Worm (Caenorhabditis elegans): ENCODE data around the gene T20G5.12.

The T20G5.12 gene

DNA sequence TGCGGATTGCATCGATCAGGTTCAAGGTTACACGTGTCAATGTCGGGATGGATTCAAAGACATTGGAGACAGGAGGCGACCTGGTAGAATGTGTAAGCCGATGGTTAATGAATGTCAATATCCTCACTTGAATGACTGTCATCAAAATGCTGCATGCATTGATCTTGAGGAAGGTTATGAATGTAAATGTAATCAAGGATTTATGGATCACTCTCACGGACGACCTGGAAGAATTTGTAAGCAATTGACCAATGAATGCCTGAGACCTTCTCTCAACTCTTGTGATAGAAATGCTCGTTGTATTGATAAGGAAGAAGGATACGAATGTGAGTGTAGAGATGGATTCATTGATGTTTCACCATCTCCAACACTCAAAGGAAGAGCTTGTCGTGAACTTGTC lies 23.4 kb upstream of the T20G5.12 start (continued):
- TF ChIP-seq ets-4 (GFP tag; optimal IDR thresholded peaks at IDR 0.05) = no peak
- no peak for TF ChIP-seq F22D6.2 (tag; optimal IDR thresholded peaks at IDR 0.05)
- no peak for TF ChIP-seq bed-2 (GFP tag; IDR thresholded peaks at IDR 0.05)
- TF ChIP-seq K11D2.4 (GFP tag; IDR thresholded peaks at IDR 0.05) = no peak
- no peak for TF ChIP-seq tbp1 (GFP tag; optimal IDR thresholded peaks at IDR 0.05)
- TF ChIP-seq ceh-40 (GFP tag; IDR thresholded peaks at IDR 0.05) = no peak
- no peak for TF ChIP-seq madf-3 (GFP tag; IDR thresholded peaks at IDR 0.05)

DNA sequence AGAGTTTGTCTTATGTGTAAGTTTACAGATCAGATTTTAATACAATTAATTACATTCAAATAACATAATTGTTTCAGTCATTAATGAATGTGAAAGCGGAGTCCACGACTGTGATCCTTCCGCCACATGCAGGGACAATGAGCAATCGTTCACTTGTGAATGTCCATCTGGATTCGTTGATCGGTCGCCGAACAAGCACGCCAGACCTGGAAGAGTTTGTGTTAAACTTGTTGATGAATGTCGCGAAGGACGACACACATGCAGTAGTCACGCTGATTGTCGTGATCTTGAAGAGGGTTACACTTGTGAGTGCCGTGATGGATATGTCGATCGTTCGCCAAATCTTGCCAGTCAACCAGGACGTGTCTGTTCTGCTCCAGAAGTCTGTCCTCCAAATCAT lies 22.9 kb upstream of the T20G5.12 start:
- no peak for TF ChIP-seq F55B11.4 (tag; optimal IDR thresholded peaks at IDR 0.05; ENCODE audit: borderline replicate concordance, insufficient read depth)
- no peak for TF ChIP-seq ceh-27 (GFP tag; optimal IDR thresholded peaks at IDR 0.05)
- TF ChIP-seq sdz-38 (tag; optimal IDR thresholded peaks at IDR 0.05) = no peak
- TF ChIP-seq F52B5.7 (tag; optimal IDR thresholded peaks at IDR 0.05) = no peak
- no peak for TF ChIP-seq unc-130 (GFP tag; optimal IDR thresholded peaks at IDR 0.05)
- no peak for TF ChIP-seq hmg-20 (GFP tag; IDR thresholded peaks at IDR 0.05)
- TF ChIP-seq sptf-2 (GFP tag; optimal IDR thresholded peaks at IDR 0.05) = no peak
- TF ChIP-seq rpc-1 (optimal IDR thresholded peaks at IDR 0.05) = no peak
- no peak for TF ChIP-seq rpc-1 (tag; optimal IDR thresholded peaks at IDR 0.05)
- no peak for TF ChIP-seq F10E7.11 (tag; optimal IDR thresholded peaks at IDR 0.05)
- no peak for TF ChIP-seq aptf-3 (GFP tag; IDR thresholded peaks at IDR 0.05)
- TF ChIP-seq F22D6.2 (tag; optimal IDR thresholded peaks at IDR 0.05) = no peak

DNA sequence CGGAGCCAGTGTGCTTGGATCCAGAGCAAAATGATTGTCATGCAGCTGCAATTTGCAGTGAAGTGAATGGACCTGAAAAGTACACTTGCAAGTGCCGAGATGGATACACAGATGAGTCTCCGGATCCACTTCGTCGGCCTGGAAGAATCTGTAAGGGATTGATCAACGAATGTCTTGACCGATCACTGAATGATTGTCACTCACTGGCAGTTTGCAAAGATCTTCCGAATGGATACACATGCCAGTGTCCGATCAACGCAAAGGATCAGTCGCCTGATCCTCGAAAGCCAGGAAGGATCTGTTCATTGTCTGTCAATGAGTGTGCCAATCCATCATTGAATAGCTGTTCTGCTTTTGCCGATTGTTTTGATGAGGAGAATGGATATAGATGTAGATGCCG lies 22.0 kb upstream of the T20G5.12 start:
- TF ChIP-seq F57C9.4 (tag; optimal IDR thresholded peaks at IDR 0.05) (no peak), lsl-1 (GFP tag; optimal IDR thresholded peaks at IDR 0.05) (no peak), nhr-120 (GFP tag; IDR thresholded peaks at IDR 0.05) (no peak), F52B5.7 (tag; optimal IDR thresholded peaks at IDR 0.05) (no peak), mes-4 (tag; optimal IDR thresholded peaks at IDR 0.05) (no peak), snpc-1.3 (tag; optimal IDR thresholded peaks at IDR 0.05; ENCODE audit: insufficient read depth) (no peak), cebp-2 (GFP tag; IDR thresholded peaks at IDR 0.05) (no peak), madf-6 (GFP tag; IDR thresholded peaks at IDR 0.05) (no peak), fkh-3 (tag; optimal IDR thresholded peaks at IDR 0.05) (no peak), nhr-27 (tag; optimal IDR thresholded peaks at IDR 0.05) (no peak), K11D2.4 (GFP tag; IDR thresholded peaks at IDR 0.05) (no peak), nhr-90 (tag; optimal IDR thresholded peaks at IDR 0.05) (no peak), dpff-1 (tag; optimal IDR thresholded peaks at IDR 0.05) (no peak), gei-17 (GFP tag; optimal IDR thresholded peaks at IDR 0.05) (no peak), lin-26 (GFP tag; IDR thresholded peaks at IDR 0.05) (no peak), nhr-80 (tag; optimal IDR thresholded peaks at IDR 0.05) (no peak)

DNA sequence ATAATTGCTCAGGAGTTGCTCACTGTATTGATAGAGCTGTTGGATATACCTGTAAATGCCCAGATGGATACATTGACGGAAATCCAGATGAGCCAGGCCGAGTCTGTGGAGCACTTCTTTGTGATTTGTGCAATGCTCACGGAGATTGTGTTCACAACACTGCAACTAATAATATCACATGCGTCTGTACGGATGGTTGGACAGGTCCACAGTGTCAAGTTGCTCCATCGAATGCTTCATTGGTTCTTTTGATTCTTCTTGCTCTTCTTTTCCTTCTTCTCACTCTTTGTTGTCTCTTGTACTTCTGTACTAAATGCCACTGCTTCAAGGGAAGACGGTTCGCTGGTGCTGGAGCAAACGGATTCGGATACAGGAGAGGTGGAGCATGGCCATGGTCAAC lies 19.5 kb upstream of the T20G5.12 start:
- TF ChIP-seq Y79H2A.3 (GFP tag; conservative IDR thresholded peaks at IDR 0.05) (no peak), athp-1 (tag; optimal IDR thresholded peaks at IDR 0.05) (no peak)

DNA sequence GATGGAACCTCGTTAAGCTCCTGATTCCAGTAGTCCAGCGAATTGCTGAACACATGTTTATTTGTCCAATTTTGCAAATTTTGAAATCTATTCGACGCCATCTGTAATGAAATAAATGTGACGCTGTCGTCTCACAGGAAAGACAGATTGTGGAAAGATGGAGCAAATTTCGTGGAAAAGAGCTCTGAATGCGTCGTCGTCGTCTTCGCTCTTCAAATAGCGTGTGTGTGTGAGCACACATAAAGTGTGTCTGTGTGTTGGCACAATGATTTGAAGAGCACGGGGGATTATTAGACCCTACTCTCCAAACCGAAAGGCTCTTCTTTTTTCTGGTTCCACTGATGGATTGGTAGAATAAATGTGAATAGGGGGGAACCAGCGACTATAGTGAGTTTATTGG lies 15.2 kb upstream of the T20G5.12 start, which contains the start of gene unc-47:
unc-47 (minus strand) TSS at position 101 of the 400 bp plus-strand sequence.
- TF ChIP-seq ceh-27 (GFP tag; optimal IDR thresholded peaks at IDR 0.05) (no peak), Y95B8A.8 (GFP tag; IDR thresholded peaks at IDR 0.05) (no peak), attf-6 (GFP tag; IDR thresholded peaks at IDR 0.05) (no peak), mel-28 (tag; optimal IDR thresholded peaks at IDR 0.05; ENCODE audit: borderline replicate concordance) (no peak), lsy-27 (tag; optimal IDR thresholded peaks at IDR 0.05; ENCODE audit: borderline replicate concordance, insufficient read depth) (no peak), ceh-40 (GFP tag; IDR thresholded peaks at IDR 0.05) (no peak), gei-17 (GFP tag; optimal IDR thresholded peaks at IDR 0.05) (no peak), dox-1 (GFP tag; IDR thresholded peaks at IDR 0.05) (no peak), ets-4 (GFP tag; optimal IDR thresholded peaks at IDR 0.05) (no peak), unc-62 (GFP tag; optimal IDR thresholded peaks at IDR 0.05) (no peak), ztf-28 (GFP tag; IDR thresholded peaks at IDR 0.05) (no peak), egl-18 (GFP tag; IDR thresholded peaks at IDR 0.05) (no peak), tbx-9 (tag; optimal IDR thresholded peaks at IDR 0.05; ENCODE audit: borderline replicate concordance) (no peak)
